Worm (Caenorhabditis elegans): ENCODE results near the gene Y17G7B.22.

ce11 chrII:12052136-12052535, 15.7 kb upstream of the Y17G7B.22 start:
- TF ChIP-seq hmg-4 (GFP tag; optimal IDR thresholded peaks at IDR 0.05) (no peak), flt-1 (GFP tag; IDR thresholded peaks at IDR 0.05) (no peak), ceh-36 (tag; optimal IDR thresholded peaks at IDR 0.05) (no peak), B0310.2 (tag; optimal IDR thresholded peaks at IDR 0.05) (no peak), tra-4 (tag; optimal IDR thresholded peaks at IDR 0.05) (no peak), hnd-1 (tag; optimal IDR thresholded peaks at IDR 0.05) (no peak), ama-1 (optimal IDR thresholded peaks at IDR 0.05) (no peak), tbx-37 (GFP tag; conservative IDR thresholded peaks at IDR 0.05) (no peak), hmbx-1 (tag; optimal IDR thresholded peaks at IDR 0.05) (no peak), ceh-13 (GFP tag; optimal IDR thresholded peaks at IDR 0.05) (no peak), pes-1 (GFP tag; IDR thresholded peaks at IDR 0.05) (no peak), sea-1 (GFP tag; conservative IDR thresholded peaks at IDR 0.05) (no peak), ets-7 (tag; optimal IDR thresholded peaks at IDR 0.05) (no peak)

Measured in whole organism, early embryonic.